Fruit fly (Drosophila melanogaster) whole organism, embryonic: ENCODE data around the gene CG11158.
A peak's percentile ranks its signal among the peaks of the same experiment; 100 is the strongest.

Experiments used
- B-H2 ChIP-seq: fragments of 200-800 bp; sonication (Bioruptor generic); optimal IDR thresholded peaks from 2 replicates; lab custom pipeline; 2018; ENCODE audit warnings: missing biosample characterization, mild to moderate bottlenecking, missing genetic modification characterization
- CG15073 ChIP-seq: fragments of 200-800 bp; sonication (Bioruptor generic); optimal IDR thresholded peaks from 2 replicates; lab custom pipeline; 2016; ENCODE audit warnings: missing biosample characterization, missing genetic modification characterization
- CG34376 ChIP-seq: fragments of 200-800 bp; sonication (Bioruptor generic); optimal IDR thresholded peaks from 2 replicates; lab custom pipeline; 2018; ENCODE audit warnings: missing biosample characterization, mild to moderate bottlenecking, missing genetic modification characterization
- CG3838 ChIP-seq: fragments of 200-800 bp; sonication (Bioruptor generic); optimal IDR thresholded peaks from 3 replicates; lab custom pipeline; 2016; ENCODE audit warnings: missing biosample characterization, missing genetic modification characterization
- CG4854 ChIP-seq: fragments of 200-800 bp; sonication (Bioruptor generic); optimal IDR thresholded peaks from 2 replicates; lab custom pipeline; 2016; ENCODE audit warnings: missing biosample characterization, missing genetic modification characterization, inconsistent platforms
- CG5180 ChIP-seq: fragments of 200-800 bp; sonication (Bioruptor generic); optimal IDR thresholded peaks from 3 replicates; lab custom pipeline; 2017; ENCODE audit warnings: missing biosample characterization, missing genetic modification characterization, mild to moderate bottlenecking, moderate library complexity, missing genetic modification reagents
- CG7271 ChIP-seq: fragments of 200-800 bp; sonication (Bioruptor generic); optimal IDR thresholded peaks from 2 replicates; lab custom pipeline; 2018; ENCODE audit warnings: missing biosample characterization, mild to moderate bottlenecking, missing genetic modification characterization, moderate library complexity
- CG7372 ChIP-seq: fragments of 200-800 bp; sonication (Bioruptor generic); IDR thresholded peaks from 2 replicates; pipeline ENCODE4 v1.3.6; 2022; ENCODE audit warnings: missing biosample characterization, missing genetic modification characterization
- CG7786 ChIP-seq: fragments of 200-800 bp; sonication (Bioruptor generic); optimal IDR thresholded peaks from 2 replicates; lab custom pipeline; 2016; ENCODE audit warnings: missing biosample characterization, missing genetic modification characterization
- CG7987 ChIP-seq: fragments of 200-800 bp; sonication (Bioruptor generic); optimal IDR thresholded peaks from 2 replicates; lab custom pipeline; 2018; ENCODE audit warnings: missing biosample characterization, mild to moderate bottlenecking, missing genetic modification characterization, moderate library complexity
- CkIIα-i1 ChIP-seq: fragments of 200-800 bp; sonication (Bioruptor generic); IDR thresholded peaks from 2 replicates; pipeline ENCODE4 v1.3.6; 2022; ENCODE audit warnings: missing biosample characterization, missing genetic modification characterization
- GATAe ChIP-seq: fragments of 200-800 bp; sonication (Bioruptor generic); conservative IDR thresholded peaks from 2 replicates; pipeline ENCODE4 v1.3.6; 2022; ENCODE audit warnings: missing biosample characterization, missing genetic modification characterization
- HLH54F ChIP-seq: fragments of 200-800 bp; sonication (Bioruptor generic); optimal IDR thresholded peaks from 3 replicates; lab custom pipeline; 2016; ENCODE audit warnings: missing biosample characterization, missing genetic modification characterization
- Hey ChIP-seq: fragments of 200-800 bp; sonication (Bioruptor generic); optimal IDR thresholded peaks from 3 replicates; lab custom pipeline; 2018; ENCODE audit warnings: missing biosample characterization, mild to moderate bottlenecking, missing genetic modification characterization
- Hsf ChIP-seq: fragments of 200-800 bp; sonication (Bioruptor generic); optimal IDR thresholded peaks from 3 replicates; lab custom pipeline; 2016; ENCODE audit warnings: missing biosample characterization, missing genetic modification characterization
- Med ChIP-seq: fragments of 200-800 bp; sonication (Bioruptor generic); peaks from one replicate; lab custom pipeline; 2016; ENCODE audit warnings: missing biosample characterization, missing genetic modification characterization, mild to moderate bottlenecking, inconsistent platforms, moderate library complexity
- NC2α ChIP-seq: fragments of 200-800 bp; sonication (Bioruptor generic); optimal IDR thresholded peaks from 2 replicates; lab custom pipeline; 2016; ENCODE audit warnings: missing biosample characterization, missing genetic modification characterization
- Nf-YC ChIP-seq: fragments of 200-800 bp; optimal IDR thresholded peaks from 3 replicates; lab custom pipeline; 2019; ENCODE audit warnings: missing biosample characterization, mild to moderate bottlenecking, missing genetic modification characterization, moderate library complexity
- Pdp1 ChIP-seq, 2 experiments: fragments of 200-800 bp; sonication (Bioruptor generic); optimal IDR thresholded peaks; 3 replicates each; lab custom pipeline; 2016; ENCODE audit warnings: missing biosample characterization in 2 of 2, missing genetic modification characterization in 2 of 2, mild to moderate bottlenecking in 1 of 2, moderate library complexity in 1 of 2
- aop ChIP-seq: fragments of 200-800 bp; sonication (Bioruptor generic); IDR thresholded peaks from 2 replicates; pipeline ENCODE4 v1.3.6; 2022; ENCODE audit warnings: missing biosample characterization, missing genetic modification characterization
- bcd ChIP-seq: fragments of 200-800 bp; sonication (Bioruptor generic); optimal IDR thresholded peaks from 2 replicates; lab custom pipeline; 2017; ENCODE audit warnings: missing biosample characterization, mild to moderate bottlenecking, missing genetic modification characterization
- cato ChIP-seq: fragments of 200-800 bp; sonication (Bioruptor generic); optimal IDR thresholded peaks from 2 replicates; lab custom pipeline; 2016; ENCODE audit warnings: missing biosample characterization, missing genetic modification characterization, borderline replicate concordance
- chinmo ChIP-seq: fragments of 200-800 bp; sonication (Bioruptor generic); IDR thresholded peaks from 4 replicates; pipeline ENCODE4 v1.3.6; 2022; ENCODE audit warnings: missing biosample characterization, missing genetic modification characterization; ENCODE audit not compliant: partially characterized antibody
- crol ChIP-seq: fragments of 200-800 bp; sonication (Bioruptor generic); IDR thresholded peaks from 2 replicates; pipeline ENCODE4 v1.3.6; 2022; ENCODE audit warnings: missing biosample characterization, missing genetic modification characterization
- cwo ChIP-seq: fragments of 200-800 bp; sonication (Bioruptor generic); optimal IDR thresholded peaks from 3 replicates; lab custom pipeline; 2017; ENCODE audit warnings: missing biosample characterization, missing genetic modification characterization, mild to moderate bottlenecking, moderate library complexity, missing genetic modification reagents
- exex ChIP-seq: fragments of 200-800 bp; sonication (Bioruptor generic); optimal IDR thresholded peaks from 4 replicates; lab custom pipeline; 2018; ENCODE audit warnings: missing biosample characterization, mild to moderate bottlenecking, missing genetic modification characterization, moderate library complexity
- grn ChIP-seq: fragments of 200-800 bp; sonication (Bioruptor generic); optimal IDR thresholded peaks from 3 replicates; lab custom pipeline; 2017; ENCODE audit warnings: missing biosample characterization, missing genetic modification characterization
- h ChIP-seq: fragments of >200 bp; optimal IDR thresholded peaks from 2 replicates; lab custom pipeline; 2017
- hb ChIP-seq: fragments of 200-800 bp; sonication (Bioruptor generic); IDR thresholded peaks from 3 replicates; pipeline ENCODE4 v1.3.6; 2022; ENCODE audit warnings: missing biosample characterization, missing genetic modification characterization; ENCODE audit not compliant: partially characterized antibody
- hbn ChIP-seq: fragments of 200-800 bp; sonication (Bioruptor generic); IDR thresholded peaks from 2 replicates; pipeline ENCODE4 v1.3.6; 2022; ENCODE audit warnings: missing biosample characterization, missing genetic modification characterization; ENCODE audit not compliant: partially characterized antibody
- inv ChIP-seq: fragments of 200-800 bp; sonication (Bioruptor generic); IDR thresholded peaks from 2 replicates; pipeline ENCODE4 v1.3.6; 2022; ENCODE audit warnings: missing biosample characterization, missing genetic modification characterization; ENCODE audit not compliant: partially characterized antibody
- kay ChIP-seq: fragments of 200-800 bp; sonication (Bioruptor generic); optimal IDR thresholded peaks from 2 replicates; lab custom pipeline; 2016; ENCODE audit warnings: missing biosample characterization, missing genetic modification characterization
- lab ChIP-seq: fragments of 200-800 bp; sonication (Bioruptor generic); optimal IDR thresholded peaks from 3 replicates; lab custom pipeline; 2017; ENCODE audit warnings: missing biosample characterization, missing genetic modification characterization, mild to moderate bottlenecking, moderate library complexity, missing genetic modification reagents
- mirr ChIP-seq: fragments of 200-800 bp; sonication (Bioruptor generic); optimal IDR thresholded peaks from 3 replicates; lab custom pipeline; 2018; ENCODE audit warnings: missing biosample characterization, mild to moderate bottlenecking, missing genetic modification characterization
- phol ChIP-seq: fragments of 200-800 bp; sonication (Bioruptor generic); optimal IDR thresholded peaks from 3 replicates; lab custom pipeline; 2018; ENCODE audit warnings: missing biosample characterization, mild to moderate bottlenecking, missing genetic modification characterization, moderate library complexity
- shn ChIP-seq: fragments of 200-800 bp; sonication (Bioruptor generic); optimal IDR thresholded peaks from 3 replicates; lab custom pipeline; 2016; ENCODE audit warnings: missing biosample characterization, missing genetic modification characterization
- tio ChIP-seq: fragments of 200-800 bp; sonication (Bioruptor generic); optimal IDR thresholded peaks from 2 replicates; lab custom pipeline; 2017; ENCODE audit warnings: missing biosample characterization, missing genetic modification characterization, inconsistent platforms
- trem ChIP-seq: fragments of 200-800 bp; optimal IDR thresholded peaks from 3 replicates; lab custom pipeline; 2019; ENCODE audit warnings: missing biosample characterization, mild to moderate bottlenecking, missing genetic modification characterization, moderate library complexity

Gene CG11158

dm6 chrX:13636810-13637209, 45.9 kb upstream of the CG11158 start (continued):
- TF ChIP-seq CG34376 (GFP tag; lab: Kevin White, UChicago) (peak; percentile 73), trem (tag; lab: Kevin White, UChicago) (no peak), CG5180 (GFP tag; lab: Kevin White, UChicago) (no peak), CG3838 (GFP tag; lab: Kevin White, UChicago) (no peak), CG4854 (GFP tag; lab: Kevin White, UChicago) (no peak), grn (GFP tag; lab: Kevin White, UChicago) (peak; percentile 16), hbn (GFP tag; lab: Robert Waterston, UW) (no peak), Hsf (GFP tag; lab: Kevin White, UChicago) (no peak), cwo (peak; percentile 44), Hey (tag; lab: Kevin White, UChicago) (no peak), crol (peak; percentile 68), Nf-YC (tag; lab: Kevin White, UChicago) (no peak), GATAe (peak; percentile 52), CG7271 (no peak), NC2α (no peak), hb (GFP tag; lab: Robert Waterston, UW) (no peak), HLH54F (GFP tag; lab: Kevin White, UChicago) (no peak), exex (tag; lab: Kevin White, UChicago) (peak; percentile 87), tio (no peak), h (lab: Kevin White, UChicago) (no peak), CG7786 (GFP tag; lab: Kevin White, UChicago) (no peak), CG15073 (no peak), lab (GFP tag; lab: Kevin White, UChicago) (no peak), mirr (GFP tag; lab: Kevin White, UChicago) (peak; percentile 71), B-H2 (GFP tag; lab: Kevin White, UChicago) (no peak), shn (no peak), CkIIα-i1 (no peak)

DNA sequence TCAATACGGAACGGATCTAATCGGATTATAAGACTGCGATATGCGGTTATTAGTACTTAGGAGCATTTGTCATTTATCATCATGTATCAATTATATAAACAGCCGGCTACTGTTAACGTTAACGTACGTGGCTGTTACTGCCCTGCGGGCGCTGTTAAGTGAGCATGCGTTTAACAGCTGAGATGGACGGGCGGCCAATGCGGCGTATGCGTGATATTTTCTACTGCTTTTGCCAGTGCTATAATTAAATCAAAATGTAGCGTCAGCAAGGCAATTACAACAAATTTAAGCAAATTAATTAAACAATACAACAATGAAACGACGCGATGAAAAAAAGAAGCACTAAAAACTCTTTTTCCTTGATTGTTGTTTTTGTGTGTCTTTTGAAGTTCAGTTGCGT, 45.2 kb upstream of the CG11158 start:
- peak in 1 of 2 experiments; percentile 75 for TF ChIP-seq Pdp1 (GFP tag; optimal IDR thresholded peaks at IDR 0.05; lab: Kevin White, UChicago)
- TF ChIP-seq inv (GFP tag; lab: Robert Waterston, UW) = no peak
- TF ChIP-seq CG7372 = peak; percentile 80
- TF ChIP-seq CG7987 (GFP tag; lab: Kevin White, UChicago) = peak; percentile 61
- TF ChIP-seq cato (GFP tag; lab: Kevin White, UChicago) = no peak
- no peak for TF ChIP-seq aop (GFP tag; lab: Robert Waterston, UW)
- no peak for TF ChIP-seq phol
- no peak for TF ChIP-seq bcd
- no peak for TF ChIP-seq CG3838 (GFP tag; lab: Kevin White, UChicago)
- TF ChIP-seq kay (GFP tag; lab: Kevin White, UChicago) = no peak
- TF ChIP-seq Med (GFP tag; lab: Kevin White, UChicago) = peak; percentile 46
- 0 out of 4 replicates have a peak, but pooled peaks have one; percentile 55 for TF ChIP-seq chinmo (GFP tag; lab: Robert Waterston, UW)
